Fruit fly (Drosophila melanogaster) whole organism, prepupa: ENCODE results near the gene Vps37B.
A peak's percentile ranks its signal among the peaks of the same experiment; 100 is the strongest.

ENCODE experiments used
- Blimp-1 ChIP-seq: fragments of 200-800 bp; sonication (Bioruptor generic); optimal IDR thresholded peaks from 3 replicates; lab custom pipeline; 2017; ENCODE audit warnings: missing biosample characterization, missing genetic modification characterization, mild to moderate bottlenecking, moderate library complexity, missing genetic modification reagents
- CG10631 ChIP-seq: fragments of 200-800 bp; sonication (Bioruptor generic); optimal IDR thresholded peaks from 2 replicates; lab custom pipeline; 2016; ENCODE audit warnings: missing biosample characterization, missing genetic modification characterization
- CG10669 ChIP-seq: fragments of 200-800 bp; sonication (Bioruptor generic); optimal IDR thresholded peaks from 3 replicates; lab custom pipeline; 2018; ENCODE audit warnings: missing biosample characterization, mild to moderate bottlenecking, missing genetic modification characterization, moderate library complexity
- CG11762 ChIP-seq: fragments of 200-800 bp; sonication (Bioruptor generic); optimal IDR thresholded peaks from 3 replicates; lab custom pipeline; 2016; ENCODE audit warnings: missing biosample characterization, missing genetic modification characterization; ENCODE audit not compliant: insufficient read depth
- CG11902 ChIP-seq: fragments of 200-800 bp; sonication (Bioruptor generic); optimal IDR thresholded peaks from 3 replicates; lab custom pipeline; 2016; ENCODE audit warnings: missing biosample characterization, missing genetic modification characterization
- CG15336 ChIP-seq: fragments of 200-800 bp; sonication (Bioruptor generic); IDR thresholded peaks from 2 replicates; pipeline ENCODE4 v1.3.6; 2022; ENCODE audit warnings: missing biosample characterization, missing genetic modification characterization
- CG1621 ChIP-seq: fragments of 200-800 bp; sonication (Bioruptor generic); optimal IDR thresholded peaks from 3 replicates; lab custom pipeline; 2018; ENCODE audit warnings: missing biosample characterization, mild to moderate bottlenecking, missing genetic modification characterization
- CG16779 ChIP-seq: fragments of 200-800 bp; sonication (Bioruptor generic); optimal IDR thresholded peaks from 3 replicates; lab custom pipeline; 2017; ENCODE audit warnings: missing biosample characterization, mild to moderate bottlenecking, missing genetic modification characterization
- CG3032 ChIP-seq: fragments of 200-800 bp; optimal IDR thresholded peaks from 2 replicates; lab custom pipeline; 2019; ENCODE audit warnings: missing biosample characterization, mild to moderate bottlenecking, missing genetic modification characterization, moderate library complexity
- CG32006 ChIP-seq: fragments of 200-800 bp; sonication (Bioruptor generic); optimal IDR thresholded peaks from 3 replicates; lab custom pipeline; 2017; ENCODE audit warnings: missing biosample characterization, mild to moderate bottlenecking, missing genetic modification characterization
- CG4318 ChIP-seq: fragments of 200-800 bp; sonication (Bioruptor generic); optimal IDR thresholded peaks from 3 replicates; lab custom pipeline; 2017; ENCODE audit warnings: missing biosample characterization, mild to moderate bottlenecking, missing genetic modification characterization
- CG6163 ChIP-seq: fragments of 200-800 bp; sonication (Bioruptor generic); IDR thresholded peaks from 3 replicates; pipeline ENCODE4 v1.3.6; 2022; ENCODE audit warnings: missing biosample characterization, missing genetic modification characterization
- CG6276 ChIP-seq: fragments of 200-800 bp; sonication (Bioruptor generic); optimal IDR thresholded peaks from 2 replicates; lab custom pipeline; 2017; ENCODE audit warnings: missing biosample characterization, mild to moderate bottlenecking, missing genetic modification characterization
- CG6808 ChIP-seq: fragments of 200-800 bp; sonication (Bioruptor generic); optimal IDR thresholded peaks from 3 replicates; lab custom pipeline; 2017; ENCODE audit warnings: missing biosample characterization, missing genetic modification characterization, mild to moderate bottlenecking, moderate library complexity, missing genetic modification reagents
- CG6854 ChIP-seq: fragments of 200-800 bp; sonication (Bioruptor generic); optimal IDR thresholded peaks from 2 replicates; lab custom pipeline; 2017; ENCODE audit warnings: missing biosample characterization, mild to moderate bottlenecking, missing genetic modification characterization
- CG7368 ChIP-seq: fragments of 200-800 bp; sonication (Bioruptor generic); optimal IDR thresholded peaks from 3 replicates; lab custom pipeline; 2016; ENCODE audit warnings: missing biosample characterization, missing genetic modification characterization
- CG8119 ChIP-seq: fragments of 200-800 bp; sonication (Bioruptor generic); IDR thresholded peaks from 3 replicates; pipeline ENCODE4 v1.3.6; 2022; ENCODE audit warnings: missing biosample characterization, missing genetic modification characterization
- CG8319 ChIP-seq: fragments of 200-800 bp; sonication (Bioruptor generic); optimal IDR thresholded peaks from 3 replicates; lab custom pipeline; 2016; ENCODE audit warnings: missing biosample characterization, missing genetic modification characterization
- CG8632 ChIP-seq: fragments of 200-800 bp; sonication (Bioruptor generic); optimal IDR thresholded peaks from 3 replicates; lab custom pipeline; 2016; ENCODE audit warnings: missing biosample characterization, missing genetic modification characterization
- Eip75B ChIP-seq: fragments of 200-800 bp; sonication (Bioruptor generic); optimal IDR thresholded peaks from 3 replicates; lab custom pipeline; 2016; ENCODE audit warnings: missing biosample characterization, missing genetic modification characterization
- Eip78C ChIP-seq: fragments of 200-800 bp; sonication (Bioruptor generic); peaks from one replicate; lab custom pipeline; 2016; ENCODE audit warnings: missing biosample characterization, missing genetic modification characterization
- Eip93F ChIP-seq: fragments of 200-800 bp; sonication (Bioruptor generic); optimal IDR thresholded peaks from 2 replicates; lab custom pipeline; 2016; ENCODE audit warnings: missing biosample characterization, mild to moderate bottlenecking, missing genetic modification characterization
- Ets21C ChIP-seq: fragments of 200-800 bp; sonication (Bioruptor generic); optimal IDR thresholded peaks from 3 replicates; lab custom pipeline; 2016; ENCODE audit warnings: missing biosample characterization, missing genetic modification characterization
- Hr38 ChIP-seq: sonication (Bioruptor generic); optimal IDR thresholded peaks from 2 replicates; lab custom pipeline; 2016; ENCODE audit warnings: missing biosample characterization, missing genetic modification characterization
- Hr39 ChIP-seq: fragments of 200-800 bp; sonication (Bioruptor generic); optimal IDR thresholded peaks from 2 replicates; lab custom pipeline; 2016; ENCODE audit warnings: missing biosample characterization, missing genetic modification characterization
- Lpt ChIP-seq: fragments of 200-800 bp; sonication (Bioruptor generic); optimal IDR thresholded peaks from 3 replicates; lab custom pipeline; 2016; ENCODE audit warnings: missing biosample characterization, missing genetic modification characterization
- OdsH ChIP-seq: fragments of 200-800 bp; sonication (Bioruptor generic); optimal IDR thresholded peaks from 3 replicates; lab custom pipeline; 2016; ENCODE audit warnings: missing biosample characterization, missing genetic modification characterization
- Sox102F ChIP-seq: fragments of 200-800 bp; sonication (Bioruptor generic); optimal IDR thresholded peaks from 2 replicates; lab custom pipeline; 2016; ENCODE audit warnings: missing biosample characterization, mild to moderate bottlenecking, missing genetic modification characterization
- Sox15 ChIP-seq: fragments of 200-800 bp; sonication (Bioruptor generic); optimal IDR thresholded peaks from 3 replicates; lab custom pipeline; 2016; ENCODE audit warnings: missing biosample characterization, missing genetic modification characterization
- achi ChIP-seq: fragments of 200-800 bp; sonication (Bioruptor generic); optimal IDR thresholded peaks from 3 replicates; lab custom pipeline; 2016; ENCODE audit warnings: missing biosample characterization, missing genetic modification characterization
- acj6 ChIP-seq: fragments of 200-800 bp; sonication (Bioruptor generic); optimal IDR thresholded peaks from 3 replicates; lab custom pipeline; 2016; ENCODE audit warnings: missing biosample characterization, missing genetic modification characterization
- dac ChIP-seq: fragments of 200-800 bp; sonication (Bioruptor generic); optimal IDR thresholded peaks from 2 replicates; lab custom pipeline; 2017; ENCODE audit warnings: missing biosample characterization, mild to moderate bottlenecking, missing genetic modification characterization
- dsx ChIP-seq: fragments of 200-800 bp; optimal IDR thresholded peaks from 3 replicates; lab custom pipeline; 2019; ENCODE audit warnings: missing biosample characterization, mild to moderate bottlenecking, missing genetic modification characterization, moderate library complexity; ENCODE audit not compliant: poor library complexity, severe bottlenecking
- eg ChIP-seq: fragments of 200-800 bp; sonication (Bioruptor generic); IDR thresholded peaks from 3 replicates; pipeline ENCODE4 v1.3.6; 2022; ENCODE audit warnings: missing biosample characterization, missing genetic modification characterization
- fd59A ChIP-seq: fragments of 200-800 bp; sonication (Bioruptor generic); optimal IDR thresholded peaks from 2 replicates; lab custom pipeline; 2017; ENCODE audit warnings: missing biosample characterization, mild to moderate bottlenecking, missing genetic modification characterization, missing genetic modification reagents
- fd85E ChIP-seq: fragments of 200-800 bp; sonication (Bioruptor generic); optimal IDR thresholded peaks from 3 replicates; lab custom pipeline; 2016; ENCODE audit warnings: missing biosample characterization, missing genetic modification characterization
- lz ChIP-seq: fragments of 200-800 bp; sonication (Bioruptor generic); optimal IDR thresholded peaks from 3 replicates; lab custom pipeline; 2016; ENCODE audit warnings: missing biosample characterization, missing genetic modification characterization
- net ChIP-seq: fragments of 200-800 bp; sonication (Bioruptor generic); optimal IDR thresholded peaks from 3 replicates; lab custom pipeline; 2016; ENCODE audit warnings: missing biosample characterization, missing genetic modification characterization
- pdm3 ChIP-seq: fragments of 200-800 bp; sonication (Bioruptor generic); optimal IDR thresholded peaks from 3 replicates; lab custom pipeline; 2016; ENCODE audit warnings: missing biosample characterization, missing genetic modification characterization
- salr ChIP-seq, 2 experiments: fragments of 200-800 bp; sonication (Bioruptor generic); optimal IDR thresholded peaks; 3 replicates each; lab custom pipeline; 2016 to 2018; ENCODE audit warnings: missing biosample characterization in 2 of 2, missing genetic modification characterization in 2 of 2, mild to moderate bottlenecking in 1 of 2
- spab ChIP-seq: fragments of 200-800 bp; sonication (Bioruptor generic); optimal IDR thresholded peaks from 2 replicates; lab custom pipeline; 2017; ENCODE audit warnings: missing biosample characterization, mild to moderate bottlenecking, missing genetic modification characterization, missing genetic modification reagents
- ss ChIP-seq, 2 experiments: fragments of 200-800 bp; sonication (Bioruptor generic); optimal IDR thresholded peaks; 2 replicates in 1 of 2; 3 replicates in 1 of 2; lab custom pipeline; 2017 to 2018; ENCODE audit warnings: mild to moderate bottlenecking in 2 of 2, missing biosample characterization in 2 of 2, missing genetic modification characterization in 2 of 2, moderate library complexity in 1 of 2
- vri ChIP-seq: fragments of 200-800 bp; sonication (Bioruptor generic); optimal IDR thresholded peaks from 3 replicates; lab custom pipeline; 2016; ENCODE audit warnings: missing biosample characterization, mild to moderate bottlenecking, missing genetic modification characterization

Vps37B gene

DNA sequence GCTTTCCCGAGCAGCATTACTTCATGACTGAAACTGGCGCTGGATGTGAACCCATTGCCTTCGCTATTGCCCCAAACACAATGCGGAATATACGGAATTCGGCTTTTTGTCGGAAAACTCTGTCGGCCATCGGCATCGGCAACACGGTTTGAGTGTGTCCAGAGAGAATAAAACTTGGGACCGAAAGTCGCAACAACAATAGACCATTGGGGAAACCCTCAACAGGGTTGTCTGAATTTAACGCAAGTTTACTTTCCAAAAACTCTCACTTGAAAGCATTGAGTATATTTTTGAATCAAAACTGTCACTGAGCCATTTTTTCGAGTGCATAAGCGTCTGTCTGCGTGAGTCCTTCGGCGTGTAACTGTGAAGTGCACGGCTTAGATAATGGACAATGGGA is 27.7 kb upstream of the Vps37B start (continued):
- TF ChIP-seq CG6854 (no peak), CG4318 (GFP tag; lab: Kevin White, UChicago) (peak; percentile 25), CG6276 (GFP tag; lab: Kevin White, UChicago) (peak; percentile 27), vri (GFP tag; lab: Kevin White, UChicago) (peak; percentile 6), CG1621 (tag; lab: Kevin White, UChicago) (no peak), CG11762 (GFP tag; lab: Kevin White, UChicago) (no peak), CG7368 (GFP tag; lab: Kevin White, UChicago) (peak; percentile 50), Sox102F (GFP tag; lab: Kevin White, UChicago) (peak; percentile 20), fd59A (GFP tag; lab: Kevin White, UChicago) (no peak), Eip75B (peak; percentile 54), fd85E (GFP tag; lab: Kevin White, UChicago) (no peak), Eip93F (GFP tag; lab: Kevin White, UChicago) (no peak), Hr39 (GFP tag; lab: Kevin White, UChicago) (peak; percentile 28), CG10669 (GFP tag; lab: Kevin White, UChicago) (peak; percentile 30), Eip78C (GFP tag; lab: Kevin White, UChicago) (peak; percentile 79), spab (no peak), dsx (no peak), Lpt (GFP tag; lab: Kevin White, UChicago) (no peak), CG32006 (GFP tag; lab: Kevin White, UChicago) (peak; percentile 63), Ets21C (GFP tag; lab: Kevin White, UChicago) (peak; percentile 20), Hr38 (GFP tag; lab: Kevin White, UChicago) (no peak), CG11902 (GFP tag; lab: Kevin White, UChicago) (peak; percentile 5), CG6808 (no peak), Sox15 (GFP tag; lab: Kevin White, UChicago) (no peak), CG8119 (GFP tag; lab: Robert Waterston, UW) (0 out of 3 replicates have a peak, but pooled peaks have one; percentile 28), net (peak; percentile 26), CG16779 (tag; lab: Kevin White, UChicago) (no peak), CG8632 (GFP tag; lab: Kevin White, UChicago) (no peak), eg (no peak; the same call in 2 of the 3 replicates), dac (GFP tag; lab: Kevin White, UChicago) (peak; percentile 34), pdm3 (peak; percentile 37), OdsH (GFP tag; lab: Kevin White, UChicago) (peak; percentile 45), lz (GFP tag; lab: Kevin White, UChicago) (peak; percentile 23), achi (GFP tag; lab: Kevin White, UChicago) (peak; percentile 46), ss (GFP tag; optimal IDR thresholded peaks at IDR 0.05; lab: Kevin White, UChicago) (peak in 1 of 2 experiments; percentile 5), CG3032 (tag; lab: Kevin White, UChicago) (no peak)

dm6 chr3R:5199581-5199980 is 26.4 kb upstream of the Vps37B start:
- no peak for TF ChIP-seq Sox15 (GFP tag; lab: Kevin White, UChicago)
- no peak for TF ChIP-seq CG10631 (GFP tag; lab: Kevin White, UChicago)
- no peak for TF ChIP-seq ss (GFP tag; optimal IDR thresholded peaks at IDR 0.05; lab: Kevin White, UChicago)
- TF ChIP-seq CG11902 (GFP tag; lab: Kevin White, UChicago): no peak
- TF ChIP-seq Blimp-1 (GFP tag; lab: Kevin White, UChicago): no peak
- no peak for TF ChIP-seq CG6854
- TF ChIP-seq salr (GFP tag; optimal IDR thresholded peaks at IDR 0.05; lab: Kevin White, UChicago): no peak
- no peak for TF ChIP-seq CG11762 (GFP tag; lab: Kevin White, UChicago)
- no peak for TF ChIP-seq CG15336
- TF ChIP-seq CG8319 (GFP tag; lab: Kevin White, UChicago): no peak
- no peak for TF ChIP-seq acj6 (GFP tag; lab: Kevin White, UChicago)
- TF ChIP-seq Eip78C (GFP tag; lab: Kevin White, UChicago): no peak
- no peak for TF ChIP-seq CG6163 (GFP tag; lab: Robert Waterston, UW)
- TF ChIP-seq fd85E (GFP tag; lab: Kevin White, UChicago): no peak
- TF ChIP-seq CG6276 (GFP tag; lab: Kevin White, UChicago): no peak
- TF ChIP-seq CG8119 (GFP tag; lab: Robert Waterston, UW): no peak
- TF ChIP-seq Ets21C (GFP tag; lab: Kevin White, UChicago): no peak
- TF ChIP-seq, all 60 proteins: peak for 0
